Worm (Caenorhabditis elegans): Measurements from ENCODE around the gene fbxb-26.

DNA sequence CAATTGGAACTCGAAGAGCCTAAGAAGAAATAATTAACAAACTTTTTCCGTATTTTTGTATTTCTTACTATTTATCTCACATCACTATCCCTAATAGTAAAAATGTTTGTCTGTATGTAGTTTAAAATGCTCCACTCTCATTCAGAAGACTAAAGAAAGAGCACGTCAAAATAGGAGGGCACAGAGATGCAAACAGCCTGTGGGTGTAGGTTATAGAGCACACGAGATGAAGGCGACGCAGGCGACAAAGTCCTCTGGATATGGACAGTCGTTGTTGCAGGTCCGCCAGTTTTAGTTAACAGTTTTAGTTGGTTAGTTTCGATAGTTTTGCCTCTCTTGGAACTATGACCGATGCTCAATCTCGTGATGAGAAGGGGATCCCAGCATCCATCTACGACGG is 49.6 kb downstream of the fbxb-26 start, which contains the start of gene ceh-82:
- TF ChIP-seq tra-4 (tag; optimal IDR thresholded peaks at IDR 0.05): no peak
- TF ChIP-seq ama-1 (optimal IDR thresholded peaks at IDR 0.05): no peak
- no peak for TF ChIP-seq scrt-1 (GFP tag; IDR thresholded peaks at IDR 0.05)
- TF ChIP-seq flt-1 (GFP tag; IDR thresholded peaks at IDR 0.05): no peak
- TF ChIP-seq F13C5.2 (tag; optimal IDR thresholded peaks at IDR 0.05): no peak
- TF ChIP-seq hmbx-1 (tag; optimal IDR thresholded peaks at IDR 0.05): no peak
- no peak for TF ChIP-seq ets-7 (tag; optimal IDR thresholded peaks at IDR 0.05)
- no peak for TF ChIP-seq ceh-36 (tag; optimal IDR thresholded peaks at IDR 0.05)
- no peak for TF ChIP-seq tbx-11 (GFP tag; IDR thresholded peaks at IDR 0.05)
- no peak for TF ChIP-seq sea-1 (GFP tag; conservative IDR thresholded peaks at IDR 0.05)
